Fruit fly (Drosophila melanogaster) Kc167 (cell line): ENCODE measurements around the gene CG34251.

Source experiments
- Myc ChIP-seq: fragments of >200 bp; optimal IDR thresholded peaks from 2 replicates; lab custom pipeline; 2017; ENCODE audit warnings: missing external identifiers
- Sin3A ChIP-seq: fragments of >200 bp; optimal IDR thresholded peaks from 2 replicates; lab custom pipeline; 2018; ENCODE audit warnings: missing external identifiers
- h ChIP-seq: fragments of >200 bp; optimal IDR thresholded peaks from 3 replicates; lab custom pipeline; 2018; ENCODE audit warnings: missing external identifiers
- insv ChIP-seq: fragments of >200 bp; optimal IDR thresholded peaks from 3 replicates; lab custom pipeline; 2018; ENCODE audit warnings: missing external identifiers
- psq ChIP-seq: fragments of >200 bp; optimal IDR thresholded peaks from 2 replicates; lab custom pipeline; 2017; ENCODE audit warnings: missing external identifiers
- ttk ChIP-seq: sonication (Bioruptor generic); optimal IDR thresholded peaks from 2 replicates; lab custom pipeline; 2017; ENCODE audit warnings: missing external identifiers

Gene CG34251

dm6 chr3L:17719754-17720153, 48.3 kb downstream of the CG34251 start, which contains the start of gene CheB74a:
TSS of gene CheB74a (minus strand) at chr3L:17719854.
- TF ChIP-seq h (lab: Kevin White, UChicago), result no peak
- TF ChIP-seq insv (lab: Kevin White, UChicago), result no peak
- TF ChIP-seq Myc, result no peak
- no peak for TF ChIP-seq ttk (lab: Kevin White, UChicago)
- no peak for TF ChIP-seq Sin3A (lab: Kevin White, UChicago)
- TF ChIP-seq psq (lab: Kevin White, UChicago), result no peak

- TF ChIP-seq Myc, result no peak
- TF ChIP-seq Sin3A (lab: Kevin White, UChicago), result no peak
- TF ChIP-seq insv (lab: Kevin White, UChicago), result no peak
- no peak for TF ChIP-seq h (lab: Kevin White, UChicago)
- no peak for TF ChIP-seq psq (lab: Kevin White, UChicago)
- TF ChIP-seq ttk (lab: Kevin White, UChicago), result no peak
These were observed 57.9 kb downstream of the CG34251 start, which contains the start of gene CG6052 for dm6 chr3L:17729278-17729677. TSS of gene CG6052 (minus strand) at chr3L:17729378.
